Worm (Caenorhabditis elegans) whole organism, L1 larva: ENCODE data around the gene nspc-19.

ENCODE experiments used
- Y116A8C.19 ChIP-seq: sonication (generic microtip); optimal IDR thresholded peaks from 2 replicates; lab custom pipeline; 2016; ENCODE audit warnings: missing compliant biosample characterization, missing genetic modification characterization, borderline replicate concordance
- ama-1 ChIP-seq: fragments of 150-350 bp; optimal IDR thresholded peaks from 2 replicates; lab custom pipeline; 2014
- ceh-63 ChIP-seq: fragments of 200-800 bp; sonication (Bioruptor generic); optimal IDR thresholded peaks from 2 replicates; lab custom pipeline; 2018; ENCODE audit warnings: mild to moderate bottlenecking, missing genetic modification characterization, missing compliant biosample characterization
- ceh-82 ChIP-seq, 3 experiments: fragments of 150-350 bp in 1 of 3; sonication (generic microtip) in 2 of 3; optimal IDR thresholded peaks; 2 replicates each; lab custom pipeline; 2014 to 2017; ENCODE audit warnings: missing biosample characterization in 3 of 3, missing genetic modification characterization in 3 of 3
- efl-1 ChIP-seq, 4 experiments: fragments of 150-350 bp; optimal IDR thresholded peaks in 3 of 4; peaks in 1 of 4; 1 replicate in 1 of 4; 2 replicates in 3 of 4; lab custom pipeline; 2014; ENCODE audit warnings: missing biosample characterization in 2 of 4, missing genetic modification characterization in 2 of 4, missing genetic modification reagents in 2 of 4
- efl-3 ChIP-seq: fragments of 200-800 bp; sonication (Bioruptor generic); optimal IDR thresholded peaks from 2 replicates; lab custom pipeline; 2018; ENCODE audit warnings: mild to moderate bottlenecking, missing genetic modification characterization, missing compliant biosample characterization
- egl-13 ChIP-seq: sonication (generic microtip); optimal IDR thresholded peaks from 2 replicates; lab custom pipeline; 2016; ENCODE audit warnings: missing genotype, missing genetic modification reagents, missing genetic modification characterization, missing compliant biosample characterization
- elt-2 ChIP-seq: sonication (generic microtip); optimal IDR thresholded peaks from 2 replicates; lab custom pipeline; 2016; ENCODE audit warnings: missing genetic modification characterization, mild to moderate bottlenecking, inconsistent platforms, missing compliant biosample characterization, missing genetic modification reagents
- elt-3 ChIP-seq, 6 experiments: fragments of 150-350 bp in 1 of 6; sonication (generic microtip); optimal IDR thresholded peaks; 2 replicates each; lab custom pipeline; 2017 to 2018; ENCODE audit warnings: missing biosample characterization in 6 of 6, missing genetic modification characterization in 6 of 6, inconsistent platforms in 1 of 6
- ets-5 ChIP-seq: fragments of 200-800 bp; sonication (Bioruptor generic); IDR thresholded peaks from 2 replicates; pipeline ENCODE4 v1.3.6; 2022; ENCODE audit warnings: missing genetic modification characterization, missing compliant biosample characterization
- fos-1 ChIP-seq: fragments of 150-350 bp; optimal IDR thresholded peaks from 2 replicates; lab custom pipeline; 2014; ENCODE audit warnings: missing biosample characterization, missing genetic modification characterization
- hlh-4 ChIP-seq: sonication (generic microtip); optimal IDR thresholded peaks from 2 replicates; lab custom pipeline; 2016; ENCODE audit warnings: mild to moderate bottlenecking, missing genetic modification characterization, missing compliant biosample characterization
- irx-1 ChIP-seq: sonication (generic microtip); optimal IDR thresholded peaks from 2 replicates; lab custom pipeline; 2016; ENCODE audit warnings: missing genetic modification characterization, missing compliant biosample characterization
- jun-1 ChIP-seq: fragments of 150-350 bp; optimal IDR thresholded peaks from 2 replicates; lab custom pipeline; 2014; ENCODE audit warnings: missing biosample characterization, missing genetic modification reagents, missing genetic modification characterization
- lin-13 ChIP-seq: fragments of 150-350 bp; optimal IDR thresholded peaks from 2 replicates; lab custom pipeline; 2014; ENCODE audit warnings: missing biosample characterization, missing genetic modification reagents, missing genetic modification characterization
- lin-15B ChIP-seq: fragments of 150-350 bp; sonication (generic microtip); optimal IDR thresholded peaks from 3 replicates; lab custom pipeline; 2014; ENCODE audit warnings: missing biosample characterization, missing genetic modification characterization
- mab-9 ChIP-seq: fragments of 200-800 bp; sonication (Bioruptor generic); IDR thresholded peaks from 2 replicates; pipeline ENCODE4 v1.3.6; 2022; ENCODE audit warnings: missing genetic modification reagents, missing genetic modification characterization, missing compliant biosample characterization
- mdl-1 ChIP-seq, 2 experiments: fragments of 150-350 bp; optimal IDR thresholded peaks; 2 replicates each; lab custom pipeline; 2014 to 2017; ENCODE audit warnings: missing biosample characterization in 2 of 2, missing genetic modification characterization in 2 of 2, inconsistent platforms in 1 of 2
- mef-2 ChIP-seq: fragments of 150-350 bp; optimal IDR thresholded peaks from 2 replicates; lab custom pipeline; 2014; ENCODE audit warnings: missing biosample characterization, missing genetic modification characterization
- nhr-11 ChIP-seq: fragments of 150-350 bp; optimal IDR thresholded peaks from 2 replicates; lab custom pipeline; 2014; ENCODE audit warnings: missing biosample characterization, missing genetic modification characterization
- nhr-47 ChIP-seq: sonication (generic microtip); optimal IDR thresholded peaks from 2 replicates; lab custom pipeline; 2016; ENCODE audit warnings: mild to moderate bottlenecking, missing genetic modification characterization, moderate library complexity, missing compliant biosample characterization
- nhr-71 ChIP-seq: sonication (generic microtip); optimal IDR thresholded peaks from 2 replicates; lab custom pipeline; 2016; ENCODE audit warnings: mild to moderate bottlenecking, missing genetic modification characterization, moderate library complexity, missing compliant biosample characterization
- nhr-84 ChIP-seq: sonication (generic microtip); optimal IDR thresholded peaks from 2 replicates; lab custom pipeline; 2017; ENCODE audit warnings: missing biosample characterization, missing genetic modification characterization
- nhr-85 ChIP-seq: sonication (generic microtip); peaks from one replicate; lab custom pipeline; 2016; ENCODE audit warnings: missing genetic modification characterization, inconsistent platforms, missing compliant biosample characterization
- rnt-1 ChIP-seq: sonication (generic microtip); optimal IDR thresholded peaks from 2 replicates; lab custom pipeline; 2016; ENCODE audit warnings: mild to moderate bottlenecking, missing genetic modification characterization, moderate library complexity, missing compliant biosample characterization
- snpc-4 ChIP-seq: fragments of 150-350 bp; optimal IDR thresholded peaks from 2 replicates; lab custom pipeline; 2014; ENCODE audit warnings: missing biosample characterization, missing genetic modification characterization
- snu-23 ChIP-seq: sonication (generic microtip); optimal IDR thresholded peaks from 2 replicates; lab custom pipeline; 2016; ENCODE audit warnings: missing genetic modification characterization, missing compliant biosample characterization
- sptf-1 ChIP-seq: fragments of 150-350 bp; optimal IDR thresholded peaks from 2 replicates; lab custom pipeline; 2014; ENCODE audit warnings: missing biosample characterization, missing genetic modification characterization
- sup-37 ChIP-seq: fragments of 200-800 bp; sonication (Bioruptor generic); optimal IDR thresholded peaks from 2 replicates; lab custom pipeline; 2018; ENCODE audit warnings: mild to moderate bottlenecking, missing genetic modification characterization, missing compliant biosample characterization
- tbx-2 ChIP-seq: sonication (generic microtip); optimal IDR thresholded peaks from 2 replicates; lab custom pipeline; 2016; ENCODE audit warnings: missing genetic modification characterization, missing compliant biosample characterization
- tlp-1 ChIP-seq: fragments of 150-350 bp; optimal IDR thresholded peaks from 2 replicates; lab custom pipeline; 2014; ENCODE audit warnings: missing biosample characterization, missing genetic modification characterization
- unc-130 ChIP-seq: fragments of 150-350 bp; optimal IDR thresholded peaks from 2 replicates; lab custom pipeline; 2017; ENCODE audit warnings: missing biosample characterization, missing genetic modification characterization, inconsistent platforms
- unc-62 ChIP-seq: fragments of 150-350 bp; optimal IDR thresholded peaks from 2 replicates; lab custom pipeline; 2014; ENCODE audit warnings: missing biosample characterization, missing genetic modification reagents, missing genetic modification characterization
- vab-15 ChIP-seq: sonication (generic microtip); optimal IDR thresholded peaks from 2 replicates; lab custom pipeline; 2017; ENCODE audit warnings: missing genotype, mild to moderate bottlenecking, missing genetic modification characterization, missing compliant biosample characterization
- zag-1 ChIP-seq: fragments of 150-350 bp; optimal IDR thresholded peaks from 2 replicates; lab custom pipeline; 2014; ENCODE audit warnings: missing biosample characterization, missing genetic modification characterization
- zip-4 ChIP-seq: fragments of 200-800 bp; sonication (Bioruptor generic); optimal IDR thresholded peaks from 2 replicates; lab custom pipeline; 2018; ENCODE audit warnings: mild to moderate bottlenecking, missing genetic modification characterization, moderate library complexity, missing compliant biosample characterization

nspc-19 gene

ce11 chrX:14515028-14515427, 13.5 kb upstream of the nspc-19 start, which contains the start of gene gcsh-1:
Gene gcsh-1, minus strand, starts transcription at chrX:14515073.
- TF ChIP-seq ceh-82 (tag; optimal IDR thresholded peaks at IDR 0.05; lab: Kevin White, UChicago) (no peak), elt-2 (tag; lab: Kevin White, UChicago) (peak; percentile 50), rnt-1 (tag; lab: Kevin White, UChicago) (no peak)

ce11 chrX:14516560-14516959, 11.9 kb upstream of the nspc-19 start, which contains the start of gene D1025.10:
Gene D1025.10, plus strand, starts transcription at chrX:14516860.
- TF ChIP-seq lin-15B (tag; lab: Kevin White, UChicago), result no peak
- TF ChIP-seq zip-4 (GFP tag; lab: Kevin White, UChicago), result no peak
- TF ChIP-seq nhr-11, result no peak
- no peak for TF ChIP-seq elt-2 (tag; lab: Kevin White, UChicago)
- no peak for TF ChIP-seq nhr-85
- TF ChIP-seq lin-13, result no peak
- TF ChIP-seq egl-13 (tag; lab: Kevin White, UChicago), result no peak
- no peak for TF ChIP-seq hlh-4
- TF ChIP-seq nhr-47 (tag; lab: Kevin White, UChicago), result no peak
- TF ChIP-seq snu-23 (GFP tag; lab: Kevin White, UChicago), result no peak

ce11 chrX:14517842-14518241, 10.7 kb upstream of the nspc-19 start:
- TF ChIP-seq mab-9 (GFP tag; lab: Robert Waterston, UW) (no peak), efl-3 (no peak), tbx-2 (tag; lab: Kevin White, UChicago) (no peak), ets-5 (GFP tag; lab: Robert Waterston, UW) (no peak), snpc-4 (peak; percentile 12)
- TF ChIP-seq, all 84 proteins: peak for 1

- TF ChIP-seq ceh-63, result no peak
- TF ChIP-seq efl-3, result no peak
- TF ChIP-seq fos-1 (tag; lab: Kevin White, UChicago), result no peak
- TF ChIP-seq elt-3 (tag; optimal IDR thresholded peaks at IDR 0.05; lab: Kevin White, UChicago), result no peak
- TF ChIP-seq hlh-4, result no peak
- no peak for TF ChIP-seq Y116A8C.19 (tag; lab: Kevin White, UChicago)
- no peak for TF ChIP-seq sup-37
- no peak for TF ChIP-seq ama-1 (lab: Kevin White, UChicago)
- TF ChIP-seq vab-15 (tag; lab: Kevin White, UChicago), result no peak
- no peak for TF ChIP-seq nhr-84 (tag; lab: Kevin White, UChicago)
- TF ChIP-seq sptf-1, result no peak
- TF ChIP-seq rnt-1 (tag; lab: Kevin White, UChicago), result no peak
- no peak for TF ChIP-seq mdl-1 (tag; optimal IDR thresholded peaks at IDR 0.05; lab: Kevin White, UChicago)
- no peak for TF ChIP-seq jun-1
- TF ChIP-seq nhr-71 (tag; lab: Kevin White, UChicago), result no peak
- no peak for TF ChIP-seq mef-2 (tag; lab: Kevin White, UChicago)
Measured at ce11 chrX:14520463-14520862, 8.0 kb upstream of the nspc-19 start, which contains the start of gene D1025.1. Gene D1025.1, plus strand, starts transcription at chrX:14520763.

- TF ChIP-seq unc-130 (tag; lab: Kevin White, UChicago) (no peak), nhr-11 (no peak), tlp-1 (no peak), ceh-63 (no peak), unc-62 (no peak), efl-1 (optimal IDR thresholded peaks at IDR 0.05; lab: Kevin White, UChicago) (no peak), efl-1 (GFP tag; optimal IDR thresholded peaks at IDR 0.05 in 1 of 2; lab: Kevin White, UChicago) (no peak), irx-1 (no peak), zag-1 (tag; lab: Kevin White, UChicago) (no peak), Y116A8C.19 (tag; lab: Kevin White, UChicago) (no peak)
Measured at ce11 chrX:14523275-14523674, 5.2 kb upstream of the nspc-19 start, which contains the start of gene nspc-16. Gene nspc-16, plus strand, starts transcription at chrX:14523575.
